Fruit fly (Drosophila melanogaster) whole organism: Measurements from ENCODE around the gene AANATL3.

Experiments
- CG8478 ChIP-seq: fragments of >200 bp; optimal IDR thresholded peaks from 2 replicates; lab custom pipeline; 2018; ENCODE audit warnings: inconsistent platforms
- EcR ChIP-seq, 2 experiments: fragments of >200 bp; optimal IDR thresholded peaks; 2 replicates each; lab custom pipeline; 2017; ENCODE audit warnings: missing biosample characterization in 2 of 2, missing genetic modification characterization in 2 of 2, missing genetic modification reagents in 2 of 2
- psq ChIP-seq: fragments of >200 bp; optimal IDR thresholded peaks from 2 replicates; lab custom pipeline; 2017
- usp ChIP-seq: fragments of >200 bp; optimal IDR thresholded peaks from 2 replicates; lab custom pipeline; 2017; ENCODE audit warnings: missing biosample characterization, missing genetic modification characterization, mixed read lengths

DNA sequence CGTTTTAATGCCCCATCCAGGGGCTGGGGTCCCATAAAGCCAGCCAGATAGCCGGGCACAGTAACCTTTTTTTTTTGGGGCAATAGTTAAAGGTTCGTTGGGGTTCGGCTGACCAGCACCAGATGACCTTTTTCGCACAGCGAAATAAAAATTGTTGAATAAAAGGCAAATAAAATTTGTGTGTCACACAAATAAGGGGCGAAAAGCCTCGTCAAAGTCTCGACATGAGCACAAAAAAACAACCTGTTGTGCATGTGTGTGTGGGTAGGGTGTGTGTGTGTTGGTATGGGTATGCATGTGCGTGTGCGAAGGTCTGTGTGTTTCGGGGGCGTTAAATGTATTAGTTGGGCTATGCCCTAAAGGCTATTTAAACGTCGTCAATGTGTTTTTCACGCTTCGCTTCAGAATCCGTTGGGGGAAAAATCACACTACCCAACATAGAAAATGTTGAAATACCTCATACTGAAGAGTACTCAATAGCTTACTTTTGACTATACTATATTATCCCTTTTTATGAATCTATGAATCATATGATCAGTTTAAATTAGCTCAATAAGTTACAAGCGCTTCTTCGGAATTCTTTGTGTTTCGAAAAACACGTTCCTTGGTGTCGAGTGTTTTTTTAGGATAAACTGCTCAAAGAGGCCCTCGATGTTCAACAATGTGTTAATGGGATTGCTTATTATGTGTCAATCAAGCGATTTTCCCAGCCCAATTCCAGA is 25.7 kb upstream of the AANATL3 start:
- TF ChIP-seq EcR (GFP tag; optimal IDR thresholded peaks at IDR 0.05; lab: Kevin White, UChicago) (no peak), CG8478 (lab: Kevin White, UChicago) (no peak), usp (GFP tag; lab: Kevin White, UChicago) (no peak), psq (lab: Kevin White, UChicago) (no peak)
